Fruit fly (Drosophila melanogaster) whole organism, embryonic: ENCODE measurements around the gene Muc30E.

Experiments
- ATbp ChIP-seq: fragments of 200-800 bp; sonication (Bioruptor generic); optimal IDR thresholded peaks from 2 replicates; lab custom pipeline; 2017; ENCODE audit warnings: missing biosample characterization, mild to moderate bottlenecking, missing genetic modification characterization, missing genetic modification reagents
- CG10462 ChIP-seq: fragments of 200-800 bp; sonication (Bioruptor generic); optimal IDR thresholded peaks from 2 replicates; lab custom pipeline; 2016; ENCODE audit warnings: missing biosample characterization, missing genetic modification characterization
- CG10979 ChIP-seq: fragments of 200-800 bp; sonication (Bioruptor generic); optimal IDR thresholded peaks from 2 replicates; lab custom pipeline; 2018; ENCODE audit warnings: missing biosample characterization, mild to moderate bottlenecking, missing genetic modification characterization, moderate library complexity
- CG12071 ChIP-seq: fragments of 200-800 bp; sonication (Bioruptor generic); optimal IDR thresholded peaks from 3 replicates; lab custom pipeline; 2018; ENCODE audit warnings: missing biosample characterization, mild to moderate bottlenecking, missing genetic modification characterization
- CG12236 ChIP-seq: fragments of 200-800 bp; sonication (Bioruptor generic); optimal IDR thresholded peaks from 2 replicates; lab custom pipeline; 2016; ENCODE audit warnings: missing biosample characterization, missing genetic modification characterization
- CG13296 ChIP-seq: fragments of 200-800 bp; sonication (Bioruptor generic); optimal IDR thresholded peaks from 3 replicates; lab custom pipeline; 2018; ENCODE audit warnings: missing biosample characterization, mild to moderate bottlenecking, missing genetic modification characterization
- CG13624 ChIP-seq: fragments of 200-800 bp; sonication (Bioruptor generic); optimal IDR thresholded peaks from 2 replicates; lab custom pipeline; 2016; ENCODE audit warnings: missing biosample characterization, missing genetic modification characterization
- CG14014 ChIP-seq: fragments of 200-800 bp; sonication (Bioruptor generic); IDR thresholded peaks from 2 replicates; pipeline ENCODE4 v1.3.6; 2022; ENCODE audit warnings: missing biosample characterization, missing genetic modification characterization
- CG14441 ChIP-seq: fragments of 200-800 bp; sonication (Bioruptor generic); IDR thresholded peaks from 2 replicates; pipeline ENCODE4 v1.3.6; 2022; ENCODE audit warnings: missing biosample characterization, missing genetic modification characterization
- CG17359 ChIP-seq: fragments of 200-800 bp; sonication (Bioruptor generic); optimal IDR thresholded peaks from 3 replicates; lab custom pipeline; 2018; ENCODE audit warnings: missing biosample characterization, mild to moderate bottlenecking, missing genetic modification characterization, moderate library complexity
- CG17802 ChIP-seq: fragments of 200-800 bp; sonication (Bioruptor generic); optimal IDR thresholded peaks from 2 replicates; lab custom pipeline; 2018; ENCODE audit warnings: missing biosample characterization, mild to moderate bottlenecking, missing genetic modification characterization, moderate library complexity
- CG3163 ChIP-seq: fragments of 200-800 bp; sonication (Bioruptor generic); optimal IDR thresholded peaks from 3 replicates; lab custom pipeline; 2016; ENCODE audit warnings: missing biosample characterization, missing genetic modification characterization
- CG32772 ChIP-seq: fragments of 200-800 bp; sonication (Bioruptor generic); IDR thresholded peaks from 2 replicates; pipeline ENCODE4 v1.3.6; 2022; ENCODE audit warnings: missing biosample characterization, missing genetic modification characterization
- CG3407 ChIP-seq: fragments of 200-800 bp; sonication (Bioruptor generic); optimal IDR thresholded peaks from 2 replicates; lab custom pipeline; 2018; ENCODE audit warnings: missing biosample characterization, mild to moderate bottlenecking, missing genetic modification characterization
- CG34376 ChIP-seq: fragments of 200-800 bp; sonication (Bioruptor generic); optimal IDR thresholded peaks from 2 replicates; lab custom pipeline; 2018; ENCODE audit warnings: missing biosample characterization, mild to moderate bottlenecking, missing genetic modification characterization
- CG6683 ChIP-seq: fragments of 200-800 bp; sonication (Bioruptor generic); optimal IDR thresholded peaks from 2 replicates; lab custom pipeline; 2017; ENCODE audit warnings: missing biosample characterization, mild to moderate bottlenecking, missing genetic modification characterization, missing genetic modification reagents
- CG7271 ChIP-seq: fragments of 200-800 bp; sonication (Bioruptor generic); optimal IDR thresholded peaks from 2 replicates; lab custom pipeline; 2018; ENCODE audit warnings: missing biosample characterization, mild to moderate bottlenecking, missing genetic modification characterization, moderate library complexity
- CG7745 ChIP-seq: fragments of 200-800 bp; sonication (Bioruptor generic); optimal IDR thresholded peaks from 2 replicates; lab custom pipeline; 2018; ENCODE audit warnings: missing biosample characterization, mild to moderate bottlenecking, missing genetic modification characterization, moderate library complexity
- CG8924 ChIP-seq: fragments of 200-800 bp; optimal IDR thresholded peaks from 3 replicates; lab custom pipeline; 2019; ENCODE audit warnings: missing biosample characterization, mild to moderate bottlenecking, missing genetic modification characterization, moderate library complexity
- CG9932 ChIP-seq: fragments of 200-800 bp; sonication (Bioruptor generic); IDR thresholded peaks from 2 replicates; pipeline ENCODE4 v1.3.6; 2022; ENCODE audit warnings: missing biosample characterization, missing genetic modification characterization
- Deaf1 ChIP-seq: fragments of 200-800 bp; optimal IDR thresholded peaks from 3 replicates; lab custom pipeline; 2019; ENCODE audit warnings: missing biosample characterization, mild to moderate bottlenecking, missing genetic modification characterization, moderate library complexity
- Eip74EF ChIP-seq, 2 experiments: fragments of 200-800 bp in 1 of 2; fragments of >200 bp in 1 of 2; sonication (Bioruptor generic) in 1 of 2; optimal IDR thresholded peaks; 2 replicates each; lab custom pipeline; 2017 to 2019; ENCODE audit warnings: missing biosample characterization in 2 of 2, missing genetic modification characterization in 2 of 2, mild to moderate bottlenecking in 1 of 2, moderate library complexity in 1 of 2
- HLH4C ChIP-seq: fragments of 200-800 bp; sonication (Bioruptor generic); IDR thresholded peaks from 3 replicates; pipeline ENCODE4 v1.3.6; 2022; ENCODE audit warnings: missing biosample characterization, missing genetic modification characterization; ENCODE audit not compliant: partially characterized antibody
- Hr3 ChIP-seq: fragments of 200-800 bp; sonication (Bioruptor generic); optimal IDR thresholded peaks from 3 replicates; lab custom pipeline; 2016; ENCODE audit warnings: missing biosample characterization, missing genetic modification characterization
- Kr ChIP-seq: fragments of 200-800 bp; sonication (Bioruptor generic); optimal IDR thresholded peaks from 2 replicates; lab custom pipeline; 2017; ENCODE audit warnings: missing biosample characterization, mild to moderate bottlenecking, missing genetic modification characterization
- NFAT ChIP-seq: fragments of 200-800 bp; sonication (Bioruptor generic); IDR thresholded peaks from 2 replicates; pipeline ENCODE4 v1.3.6; 2022; ENCODE audit warnings: missing biosample characterization, missing genetic modification characterization
- NfI ChIP-seq: fragments of 200-800 bp; sonication (Bioruptor generic); optimal IDR thresholded peaks from 3 replicates; lab custom pipeline; 2018; ENCODE audit warnings: missing biosample characterization, mild to moderate bottlenecking, missing genetic modification characterization, moderate library complexity
- Sox102F ChIP-seq: fragments of 200-800 bp; sonication (Bioruptor generic); optimal IDR thresholded peaks from 2 replicates; lab custom pipeline; 2018; ENCODE audit warnings: missing biosample characterization, mild to moderate bottlenecking, missing genetic modification characterization, moderate library complexity
- Sry-β ChIP-seq: fragments of 200-800 bp; sonication (Bioruptor generic); optimal IDR thresholded peaks from 2 replicates; lab custom pipeline; 2018; ENCODE audit warnings: missing biosample characterization, mild to moderate bottlenecking, missing genetic modification characterization, moderate library complexity
- Xbp1 ChIP-seq: fragments of 200-800 bp; sonication (Bioruptor generic); optimal IDR thresholded peaks from 3 replicates; lab custom pipeline; 2016; ENCODE audit warnings: missing biosample characterization, mild to moderate bottlenecking, missing genetic modification characterization
- ap ChIP-seq: fragments of 200-800 bp; sonication (Bioruptor generic); IDR thresholded peaks from 2 replicates; pipeline ENCODE4 v1.3.6; 2022; ENCODE audit warnings: missing biosample characterization, missing genetic modification characterization
- bsh ChIP-seq, 2 experiments: fragments of 200-800 bp; sonication (Bioruptor generic); optimal IDR thresholded peaks; 2 replicates each; lab custom pipeline; 2017 to 2018; ENCODE audit warnings: mild to moderate bottlenecking in 2 of 2, missing biosample characterization in 2 of 2, missing genetic modification characterization in 2 of 2, moderate library complexity in 1 of 2
- cato ChIP-seq: fragments of 200-800 bp; sonication (Bioruptor generic); optimal IDR thresholded peaks from 2 replicates; lab custom pipeline; 2016; ENCODE audit warnings: missing biosample characterization, missing genetic modification characterization, borderline replicate concordance
- chinmo ChIP-seq: fragments of 200-800 bp; sonication (Bioruptor generic); IDR thresholded peaks from 4 replicates; pipeline ENCODE4 v1.3.6; 2022; ENCODE audit warnings: missing biosample characterization, missing genetic modification characterization; ENCODE audit not compliant: partially characterized antibody
- crc ChIP-seq: fragments of 200-800 bp; sonication (Bioruptor generic); optimal IDR thresholded peaks from 2 replicates; lab custom pipeline; 2016; ENCODE audit warnings: missing biosample characterization, missing genetic modification characterization
- da ChIP-seq: fragments of 200-800 bp; sonication (Bioruptor generic); optimal IDR thresholded peaks from 2 replicates; lab custom pipeline; 2016; ENCODE audit warnings: missing biosample characterization, missing genetic modification characterization
- dmrt11E ChIP-seq: fragments of 200-800 bp; sonication (Bioruptor generic); optimal IDR thresholded peaks from 3 replicates; lab custom pipeline; 2018; ENCODE audit warnings: missing biosample characterization, mild to moderate bottlenecking, missing genetic modification characterization, moderate library complexity
- ewg ChIP-seq: fragments of 200-800 bp; sonication (Bioruptor generic); optimal IDR thresholded peaks from 3 replicates; lab custom pipeline; 2017; ENCODE audit warnings: mild to moderate bottlenecking, missing biosample characterization, missing genetic modification reagents, missing genetic modification characterization
- lab ChIP-seq: fragments of 200-800 bp; sonication (Bioruptor generic); optimal IDR thresholded peaks from 3 replicates; lab custom pipeline; 2017; ENCODE audit warnings: missing biosample characterization, missing genetic modification characterization, mild to moderate bottlenecking, moderate library complexity, missing genetic modification reagents
- pan ChIP-seq, 4 experiments: fragments of >200 bp in 3 of 4; fragments of 200-800 bp in 1 of 4; sonication (Bioruptor generic) in 1 of 4; optimal IDR thresholded peaks in 3 of 4; IDR thresholded peaks in 1 of 4; 2 replicates each; pipeline versions ENCODE4 v1.3.6 to Lab custom; 2017 to 2022; ENCODE audit warnings: missing biosample characterization in 2 of 4, missing genetic modification characterization in 2 of 4, mixed read lengths in 1 of 4
- repo ChIP-seq: fragments of 200-800 bp; sonication (Bioruptor generic); optimal IDR thresholded peaks from 2 replicates; lab custom pipeline; 2016; ENCODE audit warnings: missing biosample characterization, missing genetic modification characterization
- ro ChIP-seq: fragments of 200-800 bp; sonication (Bioruptor generic); IDR thresholded peaks from 2 replicates; pipeline ENCODE4 v1.3.6; 2022; ENCODE audit warnings: missing biosample characterization, missing genetic modification characterization
- sc ChIP-seq, 3 experiments: fragments of >200 bp in 2 of 3; fragments of 200-800 bp in 1 of 3; sonication (Bioruptor generic) in 1 of 3; optimal IDR thresholded peaks; 2 replicates in 2 of 3; 3 replicates in 1 of 3; lab custom pipeline; 2017; ENCODE audit warnings: mild to moderate bottlenecking in 1 of 3, missing biosample characterization in 1 of 3, missing genetic modification characterization in 1 of 3, missing genetic modification reagents in 1 of 3
- sens ChIP-seq: fragments of 200-800 bp; sonication (Bioruptor generic); peaks from one replicate; lab custom pipeline; 2016; ENCODE audit warnings: missing biosample characterization, missing genetic modification characterization
- stwl ChIP-seq: fragments of 200-800 bp; sonication (Bioruptor generic); optimal IDR thresholded peaks from 3 replicates; lab custom pipeline; 2018; ENCODE audit warnings: missing biosample characterization, mild to moderate bottlenecking, missing genetic modification characterization, moderate library complexity
- zen ChIP-seq: fragments of 200-800 bp; sonication (Bioruptor generic); optimal IDR thresholded peaks from 3 replicates; lab custom pipeline; 2018; ENCODE audit warnings: missing biosample characterization, mild to moderate bottlenecking, missing genetic modification characterization, moderate library complexity

Muc30E gene

dm6 chr2L:9918020-9918959 lies 15.4 kb upstream of the Muc30E start, which contains the start of the genes CG5885 and CG4598 (continued):
- TF ChIP-seq HLH4C (GFP tag; lab: Robert Waterston, UW) (peak; percentile 82), bsh (GFP tag; optimal IDR thresholded peaks at IDR 0.05; lab: Kevin White, UChicago) (peak; percentile 66 to 74), CG8924 (tag; lab: Kevin White, UChicago) (peak; percentile 71), CG13624 (GFP tag; lab: Kevin White, UChicago) (peak; percentile 32), CG9932 (GFP tag; lab: Robert Waterston, UW) (peak; percentile 82), sens (peak; percentile 89), ATbp (GFP tag; lab: Kevin White, UChicago) (peak; percentile 55), CG14441 (GFP tag; lab: Robert Waterston, UW) (no peak), repo (GFP tag; lab: Kevin White, UChicago) (no peak), Xbp1 (peak; percentile 81), Eip74EF (GFP tag; optimal IDR thresholded peaks at IDR 0.05; lab: Kevin White, UChicago) (peak in 1 of 2 experiments; percentile 22), CG3163 (GFP tag; lab: Kevin White, UChicago) (no peak), ap (peak; percentile 66), CG3407 (GFP tag; lab: Kevin White, UChicago) (peak; percentile 54), lab (GFP tag; lab: Kevin White, UChicago) (peak; percentile 40), CG17359 (tag; lab: Kevin White, UChicago) (peak; percentile 49), Sox102F (GFP tag; lab: Kevin White, UChicago) (peak; percentile 80), CG34376 (peak; percentile 3), crc (peak; percentile 22), CG10979 (peak; percentile 58), ro (no peak), CG14014 (GFP tag; lab: Robert Waterston, UW) (peak; percentile 59), Sry-β (GFP tag; lab: Kevin White, UChicago) (no peak), stwl (peak; percentile 71), Deaf1 (tag; lab: Kevin White, UChicago) (peak; percentile 89), Kr (GFP tag; lab: Kevin White, UChicago) (no peak), CG12071 (GFP tag; lab: Kevin White, UChicago) (no peak), CG12236 (no peak), CG32772 (GFP tag; lab: Robert Waterston, UW) (peak; percentile 28; the same call in 1 of the 2 replicates), CG17802 (tag; lab: Kevin White, UChicago) (no peak), chinmo (peak; percentile 83; the same call in 2 of the 4 replicates), NFAT (GFP tag; lab: Robert Waterston, UW) (peak; percentile 50), CG6683 (no peak), NfI (GFP tag; lab: Kevin White, UChicago) (peak; percentile 69), zen (tag; lab: Kevin White, UChicago) (peak; percentile 7), cato (GFP tag; lab: Kevin White, UChicago) (peak; percentile 29), da (GFP tag; lab: Kevin White, UChicago) (no peak), ewg (GFP tag; lab: Kevin White, UChicago) (peak; percentile 6), pan (optimal IDR thresholded peaks at IDR 0.05; lab: Kevin White, UChicago) (no peak), pan (GFP tag; optimal IDR thresholded peaks at IDR 0.05 in 1 of 2, IDR thresholded peaks at IDR 0.05 in 1 of 2) (peak in 1 of 2 experiments; percentile 64), dmrt11E (peak; percentile 45), CG7745 (tag; lab: Kevin White, UChicago) (no peak), sc (optimal IDR thresholded peaks at IDR 0.05; lab: Kevin White, UChicago) (no peak), sc (GFP tag; optimal IDR thresholded peaks at IDR 0.05; lab: Kevin White, UChicago) (peak; percentile 28), CG13296 (GFP tag; lab: Kevin White, UChicago) (peak; percentile 55), CG7271 (tag; lab: Kevin White, UChicago) (no peak), CG10462 (peak; percentile 57), Hr3 (GFP tag; lab: Kevin White, UChicago) (peak; percentile 72)
